Worm (Caenorhabditis elegans): Measurements from ENCODE around the gene tsp-13.

- TF ChIP-seq nhr-77 (tag; optimal IDR thresholded peaks at IDR 0.05) (no peak), vab-15 (tag; optimal IDR thresholded peaks at IDR 0.05) (no peak)
Measured at ce11 chrV:19153244-19153643, 662 bp upstream of the tsp-13 start.

All from whole organism, L1 larva.